Fruit fly (Drosophila melanogaster) whole organism, embryonic: ENCODE measurements around the gene CG34107.
A peak's percentile ranks its signal among the peaks of the same experiment; 100 is the strongest.

Experiments used
- Bdp1 ChIP-seq: fragments of 200-800 bp; sonication (Bioruptor generic); optimal IDR thresholded peaks from 3 replicates; lab custom pipeline; 2016; ENCODE audit warnings: missing biosample characterization, missing genetic modification characterization
- CG10431 ChIP-seq: fragments of 200-800 bp; sonication (Bioruptor generic); optimal IDR thresholded peaks from 3 replicates; lab custom pipeline; 2018; ENCODE audit warnings: missing biosample characterization, mild to moderate bottlenecking, missing genetic modification characterization
- CG10979 ChIP-seq: fragments of 200-800 bp; sonication (Bioruptor generic); optimal IDR thresholded peaks from 2 replicates; lab custom pipeline; 2018; ENCODE audit warnings: missing biosample characterization, mild to moderate bottlenecking, missing genetic modification characterization, moderate library complexity
- CG11085 ChIP-seq: fragments of 200-800 bp; sonication (Bioruptor generic); IDR thresholded peaks from 2 replicates; pipeline ENCODE4 v1.3.6; 2022; ENCODE audit warnings: missing biosample characterization, missing genetic modification characterization
- CG11398 ChIP-seq: fragments of 200-800 bp; sonication (Bioruptor generic); optimal IDR thresholded peaks from 2 replicates; lab custom pipeline; 2016; ENCODE audit warnings: missing biosample characterization, missing genetic modification characterization
- CG12299 ChIP-seq: fragments of 200-800 bp; sonication (Bioruptor generic); optimal IDR thresholded peaks from 2 replicates; lab custom pipeline; 2018; ENCODE audit warnings: missing biosample characterization, mild to moderate bottlenecking, missing genetic modification characterization
- CG13424 ChIP-seq: fragments of 200-800 bp; sonication (Bioruptor generic); optimal IDR thresholded peaks from 2 replicates; lab custom pipeline; 2019; ENCODE audit warnings: missing biosample characterization, mild to moderate bottlenecking, missing genetic modification characterization, moderate library complexity
- CG13894 ChIP-seq: fragments of 200-800 bp; sonication (Bioruptor generic); optimal IDR thresholded peaks from 3 replicates; lab custom pipeline; 2018; ENCODE audit warnings: missing biosample characterization, mild to moderate bottlenecking, missing genetic modification characterization, moderate library complexity
- CG18599 ChIP-seq: fragments of 200-800 bp; sonication (Bioruptor generic); optimal IDR thresholded peaks from 3 replicates; lab custom pipeline; 2017; ENCODE audit warnings: missing biosample characterization, missing genetic modification characterization, mild to moderate bottlenecking, moderate library complexity, missing genetic modification reagents
- CG32532 ChIP-seq: fragments of 200-800 bp; sonication (Bioruptor generic); IDR thresholded peaks from 2 replicates; pipeline ENCODE4 v1.3.6; 2022; ENCODE audit warnings: missing biosample characterization, missing genetic modification characterization
- CG33213 ChIP-seq: fragments of 200-800 bp; sonication (Bioruptor generic); optimal IDR thresholded peaks from 3 replicates; lab custom pipeline; 2016; ENCODE audit warnings: missing biosample characterization, missing genetic modification characterization
- CG34376 ChIP-seq: fragments of 200-800 bp; sonication (Bioruptor generic); optimal IDR thresholded peaks from 2 replicates; lab custom pipeline; 2018; ENCODE audit warnings: missing biosample characterization, mild to moderate bottlenecking, missing genetic modification characterization
- CG3726 ChIP-seq: fragments of 200-800 bp; sonication (Bioruptor generic); IDR thresholded peaks from 3 replicates; pipeline ENCODE4, ENCODE4 v1.3.6; 2022; ENCODE audit warnings: missing biosample characterization, missing genetic modification characterization
- CG4328 ChIP-seq: fragments of 200-800 bp; sonication (Bioruptor generic); optimal IDR thresholded peaks from 3 replicates; lab custom pipeline; 2017; ENCODE audit warnings: missing biosample characterization, missing genetic modification reagents, missing genetic modification characterization
- CG6689 ChIP-seq: fragments of 200-800 bp; sonication (Bioruptor generic); IDR thresholded peaks from 2 replicates; pipeline ENCODE4 v1.3.6; 2022; ENCODE audit warnings: missing biosample characterization, missing genetic modification characterization
- CG6813 ChIP-seq: fragments of 200-800 bp; sonication (Bioruptor generic); optimal IDR thresholded peaks from 2 replicates; lab custom pipeline; 2017; ENCODE audit warnings: missing biosample characterization, missing genetic modification characterization, mild to moderate bottlenecking, moderate library complexity, missing genetic modification reagents
- CG7987 ChIP-seq: fragments of 200-800 bp; sonication (Bioruptor generic); optimal IDR thresholded peaks from 2 replicates; lab custom pipeline; 2018; ENCODE audit warnings: missing biosample characterization, mild to moderate bottlenecking, missing genetic modification characterization, moderate library complexity
- CG8359 ChIP-seq: fragments of 200-800 bp; sonication (Bioruptor generic); optimal IDR thresholded peaks from 2 replicates; lab custom pipeline; 2017; ENCODE audit warnings: missing biosample characterization, mild to moderate bottlenecking, missing genetic modification characterization, borderline replicate concordance
- Deaf1 ChIP-seq: fragments of 200-800 bp; optimal IDR thresholded peaks from 3 replicates; lab custom pipeline; 2019; ENCODE audit warnings: missing biosample characterization, mild to moderate bottlenecking, missing genetic modification characterization, moderate library complexity
- Dp ChIP-seq: fragments of 200-800 bp; sonication (Bioruptor generic); optimal IDR thresholded peaks from 2 replicates; lab custom pipeline; 2018; ENCODE audit warnings: missing biosample characterization, mild to moderate bottlenecking, missing genetic modification characterization, moderate library complexity
- ERR ChIP-seq: fragments of 200-800 bp; sonication (Bioruptor generic); optimal IDR thresholded peaks from 2 replicates; lab custom pipeline; 2016; ENCODE audit warnings: missing biosample characterization, missing genetic modification characterization
- H2.0 ChIP-seq: fragments of 200-800 bp; sonication (Bioruptor generic); IDR thresholded peaks from 2 replicates; pipeline ENCODE4 v1.3.6; 2022; ENCODE audit warnings: missing biosample characterization, missing genetic modification characterization
- HLHmδ ChIP-seq: fragments of 200-800 bp; sonication (Bioruptor generic); optimal IDR thresholded peaks from 2 replicates; lab custom pipeline; 2018; ENCODE audit warnings: missing biosample characterization, mild to moderate bottlenecking, missing genetic modification characterization, moderate library complexity
- Hand ChIP-seq: fragments of 200-800 bp; sonication (Bioruptor generic); optimal IDR thresholded peaks from 2 replicates; lab custom pipeline; 2017; ENCODE audit warnings: mild to moderate bottlenecking, missing biosample characterization, missing genetic modification reagents, missing genetic modification characterization
- Hmx ChIP-seq: fragments of 200-800 bp; sonication (Bioruptor generic); optimal IDR thresholded peaks from 2 replicates; lab custom pipeline; 2016; ENCODE audit warnings: missing biosample characterization, missing genetic modification characterization
- Hsf ChIP-seq: fragments of 200-800 bp; sonication (Bioruptor generic); optimal IDR thresholded peaks from 3 replicates; lab custom pipeline; 2016; ENCODE audit warnings: missing biosample characterization, missing genetic modification characterization
- Max ChIP-seq: fragments of 200-800 bp; sonication (Bioruptor generic); optimal IDR thresholded peaks from 2 replicates; lab custom pipeline; 2016; ENCODE audit warnings: missing biosample characterization, mild to moderate bottlenecking, missing genetic modification characterization
- Med ChIP-seq: fragments of 200-800 bp; sonication (Bioruptor generic); peaks from one replicate; lab custom pipeline; 2016; ENCODE audit warnings: missing biosample characterization, missing genetic modification characterization, mild to moderate bottlenecking, inconsistent platforms, moderate library complexity
- Meics ChIP-seq: fragments of 200-800 bp; sonication (Bioruptor generic); optimal IDR thresholded peaks from 2 replicates; lab custom pipeline; 2017; ENCODE audit warnings: missing biosample characterization, mild to moderate bottlenecking, missing genetic modification characterization
- Oaz ChIP-seq: fragments of 200-800 bp; sonication (Bioruptor generic); IDR thresholded peaks from 2 replicates; pipeline ENCODE4 v1.3.6; 2022; ENCODE audit warnings: missing biosample characterization, missing genetic modification characterization
- Optix ChIP-seq: fragments of 200-800 bp; sonication (Bioruptor generic); IDR thresholded peaks from 3 replicates; pipeline ENCODE4 v1.3.6; 2022; ENCODE audit warnings: missing biosample characterization, missing genetic modification characterization
- Ravus ChIP-seq: fragments of 200-800 bp; sonication (Bioruptor generic); IDR thresholded peaks from 2 replicates; pipeline ENCODE4 v1.3.6; 2022; ENCODE audit warnings: missing biosample characterization, missing genetic modification characterization
- Side ChIP-seq: fragments of 200-800 bp; sonication (Bioruptor generic); optimal IDR thresholded peaks from 2 replicates; lab custom pipeline; 2016; ENCODE audit warnings: missing biosample characterization, missing genetic modification characterization
- Ssrp ChIP-seq: fragments of 200-800 bp; sonication (Bioruptor generic); optimal IDR thresholded peaks from 2 replicates; lab custom pipeline; 2018; ENCODE audit warnings: missing biosample characterization, mild to moderate bottlenecking, missing genetic modification characterization, moderate library complexity
- TFAM ChIP-seq: fragments of 200-800 bp; sonication (Bioruptor generic); optimal IDR thresholded peaks from 2 replicates; lab custom pipeline; 2017; ENCODE audit warnings: missing biosample characterization, missing genetic modification characterization, inconsistent platforms
- abd-A ChIP-seq: fragments of 200-800 bp; sonication (Bioruptor generic); optimal IDR thresholded peaks from 3 replicates; lab custom pipeline; 2019; ENCODE audit warnings: missing biosample characterization, mild to moderate bottlenecking, missing genetic modification characterization, moderate library complexity
- ac ChIP-seq: fragments of 200-800 bp; sonication (Bioruptor generic); optimal IDR thresholded peaks from 3 replicates; lab custom pipeline; 2017; ENCODE audit warnings: missing biosample characterization, mild to moderate bottlenecking, missing genetic modification characterization
- dmrt99B ChIP-seq: fragments of 200-800 bp; sonication (Bioruptor generic); optimal IDR thresholded peaks from 2 replicates; lab custom pipeline; 2018; ENCODE audit warnings: missing biosample characterization, mild to moderate bottlenecking, missing genetic modification characterization, moderate library complexity
- esg ChIP-seq: fragments of 200-800 bp; sonication (Bioruptor generic); conservative IDR thresholded peaks from 2 replicates; pipeline ENCODE4 v1.3.6; 2022; ENCODE audit warnings: missing biosample characterization, missing genetic modification characterization
- exex ChIP-seq: fragments of 200-800 bp; sonication (Bioruptor generic); optimal IDR thresholded peaks from 4 replicates; lab custom pipeline; 2018; ENCODE audit warnings: missing biosample characterization, mild to moderate bottlenecking, missing genetic modification characterization, moderate library complexity
- fd3F ChIP-seq: fragments of 200-800 bp; sonication (Bioruptor generic); optimal IDR thresholded peaks from 2 replicates; lab custom pipeline; 2018; ENCODE audit warnings: missing biosample characterization, mild to moderate bottlenecking, missing genetic modification characterization, moderate library complexity
- ftz-f1 ChIP-seq: fragments of 200-800 bp; sonication (Bioruptor generic); optimal IDR thresholded peaks from 2 replicates; lab custom pipeline; 2016; ENCODE audit warnings: missing biosample characterization, missing genetic modification characterization
- gce ChIP-seq: fragments of 200-800 bp; sonication (Bioruptor generic); IDR thresholded peaks from 3 replicates; pipeline ENCODE4 v1.3.6; 2022; ENCODE audit warnings: missing biosample characterization, missing genetic modification characterization
- ind ChIP-seq: fragments of 200-800 bp; sonication (Bioruptor generic); optimal IDR thresholded peaks from 3 replicates; lab custom pipeline; 2016; ENCODE audit warnings: missing biosample characterization, missing genetic modification characterization
- pzg ChIP-seq: fragments of 200-800 bp; sonication (Bioruptor generic); optimal IDR thresholded peaks from 3 replicates; lab custom pipeline; 2018; ENCODE audit warnings: missing biosample characterization, mild to moderate bottlenecking, missing genetic modification characterization, moderate library complexity
- schlank ChIP-seq: fragments of 200-800 bp; sonication (Bioruptor generic); optimal IDR thresholded peaks from 2 replicates; lab custom pipeline; 2018; ENCODE audit warnings: missing biosample characterization, mild to moderate bottlenecking, missing genetic modification characterization
- sr ChIP-seq: fragments of 200-800 bp; sonication (Bioruptor generic); IDR thresholded peaks from 3 replicates; pipeline ENCODE4 v1.3.6; 2022; ENCODE audit warnings: missing biosample characterization, missing genetic modification characterization
- sug ChIP-seq: fragments of 200-800 bp; optimal IDR thresholded peaks from 2 replicates; lab custom pipeline; 2019; ENCODE audit warnings: missing biosample characterization, mild to moderate bottlenecking, missing genetic modification characterization, moderate library complexity
- tap ChIP-seq: fragments of 200-800 bp; optimal IDR thresholded peaks from 3 replicates; lab custom pipeline; 2019; ENCODE audit warnings: missing biosample characterization, mild to moderate bottlenecking, missing genetic modification characterization, moderate library complexity
- usp ChIP-seq: fragments of >200 bp; optimal IDR thresholded peaks from 2 replicates; lab custom pipeline; 2017; ENCODE audit warnings: missing biosample characterization, missing genetic modification characterization
- vfl ChIP-seq: fragments of 200-800 bp; sonication (Bioruptor generic); optimal IDR thresholded peaks from 2 replicates; lab custom pipeline; 2016; ENCODE audit warnings: missing biosample characterization, missing genetic modification characterization
- yki ChIP-seq: fragments of >200 bp; optimal IDR thresholded peaks from 3 replicates; lab custom pipeline; 2018

Gene CG34107

dm6 chr3R:10185986-10186385, 38.7 kb upstream of the CG34107 start (continued):
- TF ChIP-seq CG34376 (GFP tag; lab: Kevin White, UChicago) (peak; percentile 17), Dp (GFP tag; lab: Kevin White, UChicago) (no peak), yki (lab: Kevin White, UChicago) (no peak), pzg (GFP tag; lab: Kevin White, UChicago) (no peak), CG32532 (GFP tag; lab: Robert Waterston, UW) (no peak), HLHmδ (GFP tag; lab: Kevin White, UChicago) (no peak), Side (GFP tag; lab: Kevin White, UChicago) (no peak), ac (no peak), abd-A (no peak), CG3726 (GFP tag; lab: Robert Waterston, UW) (no peak), CG33213 (GFP tag; lab: Kevin White, UChicago) (no peak), dmrt99B (tag; lab: Kevin White, UChicago) (peak; percentile 42), CG12299 (tag; lab: Kevin White, UChicago) (no peak), Max (GFP tag; lab: Kevin White, UChicago) (no peak), Optix (GFP tag; lab: Robert Waterston, UW) (no peak), tap (tag; lab: Kevin White, UChicago) (peak; percentile 24), exex (tag; lab: Kevin White, UChicago) (peak; percentile 13), CG10431 (GFP tag; lab: Kevin White, UChicago) (no peak), Ravus (GFP tag; lab: Robert Waterston, UW) (no peak), CG8359 (GFP tag; lab: Kevin White, UChicago) (no peak), schlank (tag; lab: Kevin White, UChicago) (peak; percentile 36), CG10979 (no peak), CG13424 (tag; lab: Kevin White, UChicago) (peak; percentile 39), ERR (no peak), CG18599 (GFP tag; lab: Kevin White, UChicago) (peak; percentile 16), Hsf (GFP tag; lab: Kevin White, UChicago) (no peak), Ssrp (tag; lab: Kevin White, UChicago) (no peak), CG6689 (GFP tag; lab: Robert Waterston, UW) (no peak), CG11085 (GFP tag; lab: Robert Waterston, UW) (no peak), Med (GFP tag; lab: Kevin White, UChicago) (peak; percentile 84), CG4328 (GFP tag; lab: Kevin White, UChicago) (peak; percentile 22), Deaf1 (no peak), ind (GFP tag; lab: Kevin White, UChicago) (no peak), Bdp1 (GFP tag; lab: Kevin White, UChicago) (no peak), fd3F (GFP tag; lab: Kevin White, UChicago) (peak; percentile 25), CG11398 (no peak), esg (no peak), CG6813 (no peak), sug (no peak), H2.0 (GFP tag; lab: Robert Waterston, UW) (no peak), vfl (no peak), Oaz (GFP tag; lab: Robert Waterston, UW) (no peak), usp (GFP tag; lab: Kevin White, UChicago) (no peak), CG13894 (tag; lab: Kevin White, UChicago) (peak; percentile 28), sr (GFP tag; lab: Robert Waterston, UW) (no peak), ftz-f1 (GFP tag; lab: Kevin White, UChicago) (peak; percentile 5), gce (0 out of 3 replicates have a peak, but pooled peaks have one; percentile 50), TFAM (GFP tag; lab: Kevin White, UChicago) (no peak), Hmx (no peak), Hand (GFP tag; lab: Kevin White, UChicago) (no peak), Meics (GFP tag; lab: Kevin White, UChicago) (no peak), CG7987 (peak; percentile 50)
